Worm (Caenorhabditis elegans): Measurements from ENCODE around the gene F16B4.6.

Gene F16B4.6

DNA sequence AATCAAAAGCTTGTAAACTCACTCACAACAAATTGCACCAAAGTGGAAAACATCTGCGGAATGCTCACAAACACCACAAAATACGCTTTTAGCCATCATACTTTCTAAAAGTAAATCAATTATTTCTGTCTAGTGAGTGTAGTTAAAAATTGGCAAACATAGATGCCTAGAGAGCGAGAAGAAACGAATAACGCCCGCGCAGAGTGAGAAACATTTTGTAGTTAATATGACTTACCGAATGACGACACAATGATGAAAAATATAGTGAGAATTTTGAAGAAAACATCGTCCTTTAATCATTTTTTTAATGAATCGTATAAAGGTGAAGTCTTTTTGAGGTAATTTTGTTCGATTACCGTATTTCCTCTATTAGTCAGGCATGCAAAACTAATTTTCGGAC, 42.3 kb downstream of the F16B4.6 start, which contains the start of gene nhr-238:
TSS of gene nhr-238 (minus strand) at position 104 of the 400 bp plus-strand sequence.
- TF ChIP-seq pag-3 (tag; optimal IDR thresholded peaks at IDR 0.05; ENCODE audit: borderline replicate concordance), result no peak
- no peak for TF ChIP-seq fax-1 (tag; optimal IDR thresholded peaks at IDR 0.05)
- TF ChIP-seq C38D4.7 (GFP tag; optimal IDR thresholded peaks at IDR 0.05), result no peak
- TF ChIP-seq ama-1 (optimal IDR thresholded peaks at IDR 0.05), result no peak
- TF ChIP-seq ceh-31 (tag; optimal IDR thresholded peaks at IDR 0.05), result no peak
- TF ChIP-seq elt-2 (tag; optimal IDR thresholded peaks at IDR 0.05), result no peak
- TF ChIP-seq ceh-6 (GFP tag; optimal IDR thresholded peaks at IDR 0.05), result no peak
- TF ChIP-seq sdc-2 (tag; optimal IDR thresholded peaks at IDR 0.05), result no peak
- no peak for TF ChIP-seq ceh-19 (GFP tag; optimal IDR thresholded peaks at IDR 0.05)

DNA sequence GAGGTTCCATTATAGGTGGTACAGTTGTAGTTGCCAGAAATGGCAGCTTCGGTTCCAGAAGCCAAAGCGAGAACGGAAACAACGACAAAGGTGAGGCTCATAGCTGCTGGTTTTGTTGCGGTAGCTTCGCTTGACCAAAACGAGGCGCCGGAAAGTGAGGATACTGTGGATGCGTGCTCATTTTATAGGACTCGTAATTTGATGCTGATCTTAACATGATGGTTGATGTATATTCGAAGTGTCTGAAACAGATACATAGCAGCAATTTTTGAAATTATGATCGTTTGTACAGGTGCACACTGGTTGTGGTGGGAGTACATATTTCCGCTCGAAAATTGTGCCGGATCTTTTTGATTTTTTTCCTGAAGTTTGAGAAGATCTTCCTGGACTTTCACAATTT, 44.1 kb downstream of the F16B4.6 start, which contains the start of gene Y46H3D.8:
TSS of gene Y46H3D.8 (minus strand) at position 101 of the 400 bp plus-strand sequence.
- no peak for TF ChIP-seq ztf-16 (tag; optimal IDR thresholded peaks at IDR 0.05)
- no peak for TF ChIP-seq syd-9 (tag; optimal IDR thresholded peaks at IDR 0.05)
- TF ChIP-seq ceh-14 (tag; optimal IDR thresholded peaks at IDR 0.05), result no peak

DNA sequence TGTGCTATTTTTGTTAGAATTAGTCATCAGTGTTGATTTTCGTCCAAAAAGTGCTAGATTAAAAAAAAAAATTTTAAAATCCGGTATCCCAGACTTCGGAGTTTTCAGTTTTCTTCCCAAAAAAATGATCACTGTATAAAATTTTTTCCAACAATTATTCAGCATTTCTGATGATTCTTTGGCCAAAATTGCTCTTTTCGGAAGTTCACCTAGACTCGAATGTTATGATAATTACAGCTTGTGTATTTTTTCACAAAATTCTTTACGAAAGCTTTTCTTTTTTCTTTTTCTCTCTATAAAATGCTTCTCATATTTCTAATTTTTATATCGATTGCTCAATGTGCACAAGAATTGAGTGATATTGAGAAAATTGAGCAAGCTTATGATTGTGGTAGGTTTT, 44.7 kb downstream of the F16B4.6 start, which contains the start of gene irld-17:
TSS of gene irld-17 (plus strand) at position 301 of the 400 bp plus-strand sequence.
- TF ChIP-seq pha-2 (tag; optimal IDR thresholded peaks at IDR 0.05) (no peak), C38D4.7 (GFP tag; optimal IDR thresholded peaks at IDR 0.05) (no peak), ceh-34 (tag; optimal IDR thresholded peaks at IDR 0.05) (no peak), ceh-22 (tag; optimal IDR thresholded peaks at IDR 0.05) (no peak), lin-11 (tag; optimal IDR thresholded peaks at IDR 0.05) (no peak), dve-1 (tag; optimal IDR thresholded peaks at IDR 0.05) (no peak), zip-5 (tag; optimal IDR thresholded peaks at IDR 0.05) (no peak), sdc-2 (tag; optimal IDR thresholded peaks at IDR 0.05) (no peak), ceh-6 (GFP tag; optimal IDR thresholded peaks at IDR 0.05) (no peak), pax-1 (tag; optimal IDR thresholded peaks at IDR 0.05) (no peak), tbx-2 (tag; optimal IDR thresholded peaks at IDR 0.05) (no peak), ceh-2 (tag; optimal IDR thresholded peaks at IDR 0.05) (no peak), ceh-19 (GFP tag; optimal IDR thresholded peaks at IDR 0.05) (no peak), ceh-45 (GFP tag; IDR thresholded peaks at IDR 0.05) (no peak), pag-3 (tag; optimal IDR thresholded peaks at IDR 0.05; ENCODE audit: borderline replicate concordance) (no peak), hlh-6 (tag; optimal IDR thresholded peaks at IDR 0.05) (no peak), dmd-4 (tag; optimal IDR thresholded peaks at IDR 0.05; ENCODE audit: borderline replicate concordance) (no peak), mec-3 (tag; optimal IDR thresholded peaks at IDR 0.05; ENCODE audit: borderline replicate concordance) (no peak)

DNA sequence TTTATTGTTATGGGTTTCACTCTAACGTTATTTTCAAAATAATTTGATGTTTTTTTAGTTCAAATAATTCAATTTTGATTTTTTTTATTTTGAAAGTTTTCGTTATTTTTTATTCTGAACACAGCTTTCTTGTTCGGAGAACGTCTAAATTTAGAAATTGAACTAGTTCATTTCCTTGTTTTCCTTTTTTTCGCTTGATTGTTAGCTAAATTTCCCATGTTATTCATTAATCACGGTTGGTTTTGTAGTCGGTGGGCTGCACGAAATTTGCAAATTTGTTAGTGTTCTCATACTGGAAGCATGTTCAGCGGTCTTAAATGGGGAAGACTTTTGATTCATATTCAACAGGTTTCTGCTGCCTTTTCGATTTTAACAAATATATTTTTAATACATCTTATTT, 48.9 kb downstream of the F16B4.6 start, which contains the start of gene str-222:
TSS of gene str-222 (plus strand) at position 301 of the 400 bp plus-strand sequence.
- no peak for TF ChIP-seq pha-4 (tag; optimal IDR thresholded peaks at IDR 0.05)
- TF ChIP-seq gmeb-2 (tag; optimal IDR thresholded peaks at IDR 0.05), result no peak
- no peak for TF ChIP-seq che-1 (tag; optimal IDR thresholded peaks at IDR 0.05)

All from whole organism, late embryonic.